Worm (Caenorhabditis elegans) whole organism, L1 larva: ENCODE results near the gene srx-137.

ENCODE experiments used
- aha-1 ChIP-seq: fragments of 150-350 bp; optimal IDR thresholded peaks from 2 replicates; lab custom pipeline; 2014; ENCODE audit warnings: missing biosample characterization, missing genetic modification characterization
- fkh-10 ChIP-seq: sonication (generic microtip); optimal IDR thresholded peaks from 2 replicates; lab custom pipeline; 2017; ENCODE audit warnings: missing biosample characterization, missing genetic modification reagents, missing genetic modification characterization
- nhr-19 ChIP-seq: fragments of 200-800 bp; sonication (Bioruptor generic); conservative IDR thresholded peaks from 2 replicates; pipeline ENCODE4 v1.3.6; 2022; ENCODE audit warnings: missing genetic modification characterization, missing compliant biosample characterization
- nhr-28 ChIP-seq: fragments of 150-350 bp; optimal IDR thresholded peaks from 2 replicates; lab custom pipeline; 2014; ENCODE audit warnings: missing biosample characterization, missing genetic modification characterization
- tbx-2 ChIP-seq: sonication (generic microtip); optimal IDR thresholded peaks from 2 replicates; lab custom pipeline; 2016; ENCODE audit warnings: missing genetic modification characterization, missing compliant biosample characterization

ce11 chrV:13876529-13876928 lies 13.9 kb downstream of the srx-137 start, which contains the start of gene T22G5.1:
- TF ChIP-seq aha-1 (tag; lab: Kevin White, UChicago) (no peak), fkh-10 (no peak), nhr-19 (GFP tag; lab: Robert Waterston, UW) (no peak), nhr-28 (tag; lab: Kevin White, UChicago) (no peak), tbx-2 (tag; lab: Kevin White, UChicago) (no peak)
